Worm (Caenorhabditis elegans): ENCODE measurements around the gene Y67A10A.7.
"Not testable (repeated sequence)": the region's sequence is repeated elsewhere in the genome, so short reads cannot be mapped to it uniquely, and the experiment has no call there.

DNA sequence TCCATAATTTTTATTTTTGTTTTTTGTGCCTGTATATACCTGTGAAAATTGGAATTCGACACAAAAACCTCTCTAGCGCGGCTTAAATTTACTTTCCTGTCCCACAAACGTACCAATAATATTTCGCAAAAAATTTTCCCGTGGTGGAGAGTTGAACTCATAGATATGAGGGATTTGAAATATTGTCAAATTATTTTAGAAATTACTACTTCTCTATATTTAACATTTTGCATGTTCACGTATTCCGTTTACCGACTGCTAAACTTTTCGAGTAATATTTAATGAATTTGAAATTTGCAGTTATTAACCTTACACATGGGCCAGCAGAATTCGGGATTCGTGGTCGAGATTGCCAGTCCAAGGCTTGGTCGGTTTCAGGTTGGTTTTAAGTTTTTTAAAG, at the start of gene Y67A10A.7:
- TF ChIP-seq pes-1 (GFP tag; IDR thresholded peaks at IDR 0.05); ets-7 (tag; optimal IDR thresholded peaks at IDR 0.05); scrt-1 (GFP tag; IDR thresholded peaks at IDR 0.05); F13C5.2 (tag; optimal IDR thresholded peaks at IDR 0.05); hnd-1 (tag; optimal IDR thresholded peaks at IDR 0.05): not testable (repeated sequence)
